Fruit fly (Drosophila melanogaster): ENCODE results near the gene CG14546.

Gene CG14546

dm6 chr3R:25879324-25879766 lies 43.1 kb downstream of the CG14546 start (continued):
- peak; percentile 43 for TF ChIP-seq CG15514 (GFP tag; optimal IDR thresholded peaks at IDR 0.05)
- no peak for TF ChIP-seq en (GFP tag; optimal IDR thresholded peaks at IDR 0.05)
- peak; percentile 70 for TF ChIP-seq dimm (GFP tag; IDR thresholded peaks at IDR 0.05)
- TF ChIP-seq Ets97D (GFP tag; optimal IDR thresholded peaks at IDR 0.05): peak; percentile 55
- peak; percentile 32 for TF ChIP-seq Dek (tag; optimal IDR thresholded peaks at IDR 0.05)
- TF ChIP-seq CG18262 (tag; optimal IDR thresholded peaks at IDR 0.05): peak; percentile 88
- peak; percentile 87 for TF ChIP-seq CoRest (tag; optimal IDR thresholded peaks at IDR 0.05)
- peak; percentile 68 for TF ChIP-seq seq (GFP tag; IDR thresholded peaks at IDR 0.05)
- TF ChIP-seq pfk (GFP tag; optimal IDR thresholded peaks at IDR 0.05): no peak
- no peak for TF ChIP-seq ken (GFP tag; IDR thresholded peaks at IDR 0.05)
- TF ChIP-seq tap (tag; optimal IDR thresholded peaks at IDR 0.05): peak; percentile 81
- TF ChIP-seq C15 (GFP tag; IDR thresholded peaks at IDR 0.05): 0 out of 3 replicates have a peak, but pooled peaks have one; percentile 30
- peak; percentile 25 for TF ChIP-seq CG15011 (GFP tag; optimal IDR thresholded peaks at IDR 0.05)
- TF ChIP-seq dm (GFP tag; optimal IDR thresholded peaks at IDR 0.05): peak; percentile 40
- TF ChIP-seq Hr78 (GFP tag; optimal IDR thresholded peaks at IDR 0.05): peak in 1 of 2 experiments; percentile 48
- peak; percentile 72 for TF ChIP-seq Atf-2 (GFP tag; optimal IDR thresholded peaks at IDR 0.05)
- TF ChIP-seq sisA (GFP tag; IDR thresholded peaks at IDR 0.05): peak; percentile 81; the same call in 1 of the 2 replicates
- TF ChIP-seq CG4617 (GFP tag; optimal IDR thresholded peaks at IDR 0.05; ENCODE audit: borderline replicate concordance): no peak
- TF ChIP-seq CG10654 (GFP tag; optimal IDR thresholded peaks at IDR 0.05): peak; percentile 65
- TF ChIP-seq cas (GFP tag; IDR thresholded peaks at IDR 0.05): 0 out of 2 replicates have a peak, but pooled peaks have one; percentile 35
- TF ChIP-seq CG10565 (GFP tag; optimal IDR thresholded peaks at IDR 0.05): no peak
- peak; percentile 59 for TF ChIP-seq CG8359 (GFP tag; optimal IDR thresholded peaks at IDR 0.05; ENCODE audit: borderline replicate concordance)
- peak; percentile 56 for TF ChIP-seq CG8290 (GFP tag; optimal IDR thresholded peaks at IDR 0.05)
- peak in 1 of 2 experiments; percentile 79 for TF ChIP-seq CG8290 (tag; optimal IDR thresholded peaks at IDR 0.05)
- TF ChIP-seq CG12942 (GFP tag; optimal IDR thresholded peaks at IDR 0.05): peak; percentile 64
- peak in 1 of 2 experiments; percentile 67 for TF ChIP-seq Eip74EF (GFP tag; optimal IDR thresholded peaks at IDR 0.05)
- no peak for TF ChIP-seq chinmo (GFP tag; IDR thresholded peaks at IDR 0.05; ENCODE audit: partially characterized antibody)
- TF ChIP-seq Chrac-16 (GFP tag; optimal IDR thresholded peaks at IDR 0.05): peak; percentile 75
- peak; percentile 73 for TF ChIP-seq Hsf (GFP tag; optimal IDR thresholded peaks at IDR 0.05)
- no peak for TF ChIP-seq hb (GFP tag; IDR thresholded peaks at IDR 0.05; ENCODE audit: partially characterized antibody)
- no peak for TF ChIP-seq CG3995 (GFP tag; optimal IDR thresholded peaks at IDR 0.05)
- no peak for TF ChIP-seq h (optimal IDR thresholded peaks at IDR 0.05)
- no peak for TF ChIP-seq fru (optimal IDR thresholded peaks at IDR 0.05)
- TF ChIP-seq ham (GFP tag; IDR thresholded peaks at IDR 0.05): no peak
- TF ChIP-seq CG16779 (GFP tag; IDR thresholded peaks at IDR 0.05): no peak; the same call in 1 of the 2 replicates
- TF ChIP-seq ranshi (GFP tag; IDR thresholded peaks at IDR 0.05): peak; percentile 85; the same call in 1 of the 2 replicates
- peak; percentile 86 for TF ChIP-seq CG10366 (GFP tag; IDR thresholded peaks at IDR 0.05)
- peak; percentile 88 for TF ChIP-seq CG2712 (tag; optimal IDR thresholded peaks at IDR 0.05)
- peak; percentile 64 for TF ChIP-seq twi (tag; optimal IDR thresholded peaks at IDR 0.05)
- no peak for TF ChIP-seq CG17612 (GFP tag; IDR thresholded peaks at IDR 0.05)
- TF ChIP-seq TFAM (GFP tag; optimal IDR thresholded peaks at IDR 0.05): peak; percentile 15
- TF ChIP-seq Vsx1 (GFP tag; optimal IDR thresholded peaks at IDR 0.05): no peak
- TF ChIP-seq Bdp1 (GFP tag; optimal IDR thresholded peaks at IDR 0.05): no peak
- peak; percentile 35 for TF ChIP-seq Sry-δ (GFP tag; optimal IDR thresholded peaks at IDR 0.05)
- peak; percentile 96 for TF ChIP-seq sens (GFP tag)
- TF ChIP-seq CG14667 (GFP tag; IDR thresholded peaks at IDR 0.05): no peak; the same call in 1 of the 2 replicates
- TF ChIP-seq CG7963 (GFP tag; IDR thresholded peaks at IDR 0.05; ENCODE audit: partially characterized antibody): no peak
- no peak for TF ChIP-seq CG6272 (GFP tag; IDR thresholded peaks at IDR 0.05)
- TF ChIP-seq CG12219 (GFP tag; optimal IDR thresholded peaks at IDR 0.05): peak; percentile 79
- no peak for TF ChIP-seq CG7928 (GFP tag; optimal IDR thresholded peaks at IDR 0.05)
- peak; percentile 84 for TF ChIP-seq CG32772 (GFP tag; IDR thresholded peaks at IDR 0.05)
- TF ChIP-seq CG7357 (GFP tag; IDR thresholded peaks at IDR 0.05): no peak

Measured in whole organism, embryonic.